Fruit fly (Drosophila melanogaster) whole organism, prepupa: ENCODE measurements around the gene Esp.

Source experiments
- CG31627 ChIP-seq: fragments of 200-800 bp; sonication (Bioruptor generic); optimal IDR thresholded peaks from 3 replicates; lab custom pipeline; 2016; ENCODE audit warnings: missing biosample characterization, missing genetic modification characterization
- Hr38 ChIP-seq: sonication (Bioruptor generic); optimal IDR thresholded peaks from 2 replicates; lab custom pipeline; 2016; ENCODE audit warnings: missing biosample characterization, missing genetic modification characterization
- Hr4 ChIP-seq: fragments of 200-800 bp; sonication (Bioruptor generic); optimal IDR thresholded peaks from 3 replicates; lab custom pipeline; 2016; ENCODE audit warnings: missing biosample characterization, missing genetic modification characterization
- eg ChIP-seq: fragments of 200-800 bp; sonication (Bioruptor generic); IDR thresholded peaks from 3 replicates; pipeline ENCODE4 v1.3.6; 2022; ENCODE audit warnings: missing biosample characterization, missing genetic modification characterization
- net ChIP-seq: fragments of 200-800 bp; sonication (Bioruptor generic); optimal IDR thresholded peaks from 3 replicates; lab custom pipeline; 2016; ENCODE audit warnings: missing biosample characterization, missing genetic modification characterization

- TF ChIP-seq CG31627 (GFP tag; lab: Kevin White, UChicago) (no peak), net (GFP tag; lab: Kevin White, UChicago) (no peak), Hr4 (no peak), eg (no peak), Hr38 (GFP tag; lab: Kevin White, UChicago) (no peak)
Measured at dm6 chr3R:24862065-24862464, 20.3 kb downstream of the Esp start, which contains the start of gene CG13640.
